Fruit fly (Drosophila melanogaster): Measurements from ENCODE around the gene red.

The red gene

DNA sequence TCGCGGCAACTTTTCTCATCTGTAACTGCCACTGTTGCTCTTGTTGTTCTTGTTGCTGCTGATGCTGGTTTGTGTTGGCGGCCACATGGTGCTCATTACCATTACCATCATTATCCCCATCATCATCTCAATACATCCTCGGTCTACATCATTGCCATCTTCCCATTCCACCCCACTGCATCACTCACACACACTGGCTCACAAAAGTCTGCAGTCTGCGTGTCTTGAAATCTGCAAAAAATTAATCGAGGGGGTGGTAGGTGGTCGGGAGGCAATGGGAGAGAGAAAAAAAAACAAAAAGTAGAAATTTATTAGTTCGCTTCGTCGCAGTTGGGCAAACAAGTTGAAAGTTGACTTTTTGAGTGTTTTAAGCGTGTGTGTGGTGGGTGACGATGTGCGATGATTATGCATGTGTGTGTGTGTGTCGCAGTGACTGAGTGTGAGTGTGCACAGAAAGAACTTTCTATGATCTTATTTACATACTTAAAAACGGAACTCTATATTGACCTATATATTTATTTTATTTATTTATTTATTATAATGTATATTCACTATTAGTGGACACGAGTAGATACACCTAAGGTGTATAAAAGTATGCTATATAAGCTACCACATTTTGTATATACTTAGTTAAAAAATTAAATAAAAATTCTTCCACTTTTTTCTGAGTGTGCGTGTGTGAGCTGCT is 9.4 kb upstream of the red start:
- TF ChIP-seq CG10348 (GFP tag; IDR thresholded peaks at IDR 0.05) (no peak), CG32121 (GFP tag; IDR thresholded peaks at IDR 0.05) (peak; percentile 54), CG9948 (tag; optimal IDR thresholded peaks at IDR 0.05) (peak; percentile 31), Pif1A (GFP tag; optimal IDR thresholded peaks at IDR 0.05) (peak; percentile 9), CG8301 (tag; optimal IDR thresholded peaks at IDR 0.05) (peak; percentile 41), CG14655 (GFP tag; optimal IDR thresholded peaks at IDR 0.05) (peak; percentile 70), gl (tag; optimal IDR thresholded peaks at IDR 0.05) (no peak), CG8159 (tag; optimal IDR thresholded peaks at IDR 0.05) (peak; percentile 20), Snoo (tag; optimal IDR thresholded peaks at IDR 0.05) (no peak), CG4496 (GFP tag; IDR thresholded peaks at IDR 0.05) (peak; percentile 46; the same call in 1 of the 3 replicates), Ets98B (GFP tag; IDR thresholded peaks at IDR 0.05) (peak; percentile 47), CG15710 (tag; optimal IDR thresholded peaks at IDR 0.05) (peak; percentile 12), CG17806 (tag; optimal IDR thresholded peaks at IDR 0.05) (peak; percentile 23), Pif1B (GFP tag; optimal IDR thresholded peaks at IDR 0.05) (no peak), fd96Ca (GFP tag; IDR thresholded peaks at IDR 0.05) (no peak), CG34367 (tag; optimal IDR thresholded peaks at IDR 0.05) (peak; percentile 7)

DNA sequence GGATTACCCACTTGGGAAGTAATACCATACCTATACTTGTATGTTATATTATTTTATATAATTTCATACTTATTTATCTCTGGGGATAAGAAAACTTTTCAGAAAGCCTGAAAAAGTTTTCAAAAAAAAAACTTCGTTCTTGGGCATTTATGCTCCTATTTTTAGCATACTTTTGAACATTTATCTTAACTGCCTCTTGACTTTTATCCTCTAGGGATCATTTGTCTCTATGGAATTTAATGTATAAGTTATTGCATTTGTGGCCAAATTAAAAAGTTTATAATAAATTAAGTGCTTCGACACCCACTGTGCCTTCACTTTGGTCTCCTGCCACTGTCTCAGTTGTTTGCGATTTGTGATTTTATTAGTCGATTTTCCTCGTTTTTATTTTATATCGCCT is 8.5 kb upstream of the red start:
- TF ChIP-seq CG12605 (GFP tag; IDR thresholded peaks at IDR 0.05) (no peak), Snoo (tag; optimal IDR thresholded peaks at IDR 0.05) (peak; percentile 10), D1 (tag; optimal IDR thresholded peaks at IDR 0.05) (no peak), CG9948 (tag; optimal IDR thresholded peaks at IDR 0.05) (peak; percentile 51), EcR (GFP tag; optimal IDR thresholded peaks at IDR 0.05) (no peak), CG8301 (tag; optimal IDR thresholded peaks at IDR 0.05) (peak; percentile 67), CG13204 (GFP tag; optimal IDR thresholded peaks at IDR 0.05) (no peak), rn (GFP tag; IDR thresholded peaks at IDR 0.05) (no peak), CG14655 (GFP tag; optimal IDR thresholded peaks at IDR 0.05) (peak; percentile 79), Pif1B (GFP tag; optimal IDR thresholded peaks at IDR 0.05) (peak; percentile 19), CG4496 (GFP tag; IDR thresholded peaks at IDR 0.05) (peak; percentile 28; the same call in 1 of the 3 replicates), gl (tag; optimal IDR thresholded peaks at IDR 0.05) (no peak), CG32121 (GFP tag; IDR thresholded peaks at IDR 0.05) (no peak; the same call in 1 of the 2 replicates), CG8159 (tag; optimal IDR thresholded peaks at IDR 0.05) (peak; percentile 15), CG10348 (GFP tag; IDR thresholded peaks at IDR 0.05) (no peak), Ets98B (GFP tag; IDR thresholded peaks at IDR 0.05) (no peak), fd96Ca (GFP tag; IDR thresholded peaks at IDR 0.05) (no peak), CG17806 (tag; optimal IDR thresholded peaks at IDR 0.05) (peak; percentile 17), Pif1A (GFP tag; optimal IDR thresholded peaks at IDR 0.05) (peak; percentile 37), CG34367 (tag; optimal IDR thresholded peaks at IDR 0.05) (no peak), CG15710 (tag; optimal IDR thresholded peaks at IDR 0.05) (no peak)

- no peak for TF ChIP-seq Snoo (tag; optimal IDR thresholded peaks at IDR 0.05)
- peak; percentile 34; the same call in 2 of the 3 replicates for TF ChIP-seq CG4496 (GFP tag; IDR thresholded peaks at IDR 0.05)
- TF ChIP-seq CG32121 (GFP tag; IDR thresholded peaks at IDR 0.05) = no peak
- TF ChIP-seq Ets98B (GFP tag; IDR thresholded peaks at IDR 0.05) = peak; percentile 45; the same call in 1 of the 2 replicates
- TF ChIP-seq CG34367 (tag; optimal IDR thresholded peaks at IDR 0.05) = no peak
- TF ChIP-seq Pif1A (GFP tag; optimal IDR thresholded peaks at IDR 0.05) = no peak
- peak; percentile 11 for TF ChIP-seq D1 (tag; optimal IDR thresholded peaks at IDR 0.05)
- TF ChIP-seq CG12605 (GFP tag; IDR thresholded peaks at IDR 0.05) = 0 out of 2 replicates have a peak, but pooled peaks have one; percentile 17
- TF ChIP-seq CG13204 (GFP tag; optimal IDR thresholded peaks at IDR 0.05) = peak; percentile 23
Measured at dm6 chr3R:14282215-14283041, 6.4 kb upstream of the red start.

DNA sequence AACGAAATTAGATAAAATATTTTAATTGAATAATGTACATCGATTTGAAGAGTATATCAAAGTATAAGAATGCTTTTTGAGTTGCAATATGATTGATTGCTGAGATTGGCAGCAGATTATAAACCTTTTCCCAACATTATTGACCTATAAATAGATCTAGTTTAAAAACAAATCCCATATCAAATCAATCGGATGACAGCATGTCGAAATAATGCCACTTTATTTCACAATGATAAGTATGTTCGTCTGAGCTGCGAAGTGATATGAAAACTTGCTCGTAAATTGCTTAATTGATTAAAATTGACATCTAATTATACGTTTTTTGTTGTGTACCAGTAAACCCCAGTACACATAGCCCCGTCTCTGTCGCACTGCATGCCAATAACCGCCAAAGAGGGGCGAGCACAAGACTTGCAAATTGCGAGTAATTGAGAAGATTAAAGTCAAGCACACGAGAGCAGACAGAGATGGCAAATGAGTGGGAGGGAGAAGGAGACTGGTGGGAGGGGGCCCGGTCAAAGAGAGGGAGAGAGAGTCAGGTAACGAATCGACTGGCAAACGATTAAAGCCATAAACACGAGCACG is 5.7 kb upstream of the red start:
- TF ChIP-seq CG15710 (tag; optimal IDR thresholded peaks at IDR 0.05) (peak; percentile 47), Snoo (tag; optimal IDR thresholded peaks at IDR 0.05) (peak; percentile 68), CG12605 (GFP tag; IDR thresholded peaks at IDR 0.05) (no peak), CG8301 (tag; optimal IDR thresholded peaks at IDR 0.05) (peak; percentile 63), EcR (GFP tag; optimal IDR thresholded peaks at IDR 0.05) (peak; percentile 67), CG9948 (tag; optimal IDR thresholded peaks at IDR 0.05) (peak; percentile 77), CG32121 (GFP tag; IDR thresholded peaks at IDR 0.05) (no peak), CG34367 (tag; optimal IDR thresholded peaks at IDR 0.05) (peak; percentile 37), CG13204 (GFP tag; optimal IDR thresholded peaks at IDR 0.05) (no peak), CG17806 (tag; optimal IDR thresholded peaks at IDR 0.05) (peak; percentile 18), fd96Ca (GFP tag; IDR thresholded peaks at IDR 0.05) (no peak), D1 (tag; optimal IDR thresholded peaks at IDR 0.05) (no peak), Pif1A (GFP tag; optimal IDR thresholded peaks at IDR 0.05) (peak; percentile 28), CG8159 (tag; optimal IDR thresholded peaks at IDR 0.05) (peak; percentile 57), rn (GFP tag; IDR thresholded peaks at IDR 0.05) (no peak), gl (tag; optimal IDR thresholded peaks at IDR 0.05) (no peak), CG14655 (GFP tag; optimal IDR thresholded peaks at IDR 0.05) (peak; percentile 75)

Measured in whole organism, pupa.